Worm (Caenorhabditis elegans) whole organism, L1 larva: ENCODE data around the gene Y6E2A.4.

ENCODE experiments used
- Y116A8C.19 ChIP-seq: sonication (generic microtip); optimal IDR thresholded peaks from 2 replicates; lab custom pipeline; 2016; ENCODE audit warnings: missing compliant biosample characterization, missing genetic modification characterization, borderline replicate concordance
- aha-1 ChIP-seq: fragments of 150-350 bp; optimal IDR thresholded peaks from 2 replicates; lab custom pipeline; 2014; ENCODE audit warnings: missing biosample characterization, missing genetic modification characterization
- alr-1 ChIP-seq: fragments of 200-800 bp; sonication (Bioruptor generic); optimal IDR thresholded peaks from 2 replicates; lab custom pipeline; 2018; ENCODE audit warnings: borderline replicate concordance, mild to moderate bottlenecking, missing genetic modification characterization, missing compliant biosample characterization
- ceh-88 ChIP-seq: fragments of 200-800 bp; sonication (Bioruptor generic); IDR thresholded peaks from 2 replicates; pipeline ENCODE4 v1.3.6; 2022; ENCODE audit warnings: missing genetic modification characterization, missing compliant biosample characterization
- dpl-1 ChIP-seq, 3 experiments: fragments of 150-350 bp in 2 of 3; sonication (generic microtip) in 1 of 3; optimal IDR thresholded peaks; 2 replicates each; lab custom pipeline; 2014 to 2017; ENCODE audit warnings: missing biosample characterization in 3 of 3, missing genetic modification characterization in 3 of 3, missing genetic modification reagents in 3 of 3
- dsc-1 ChIP-seq: sonication (generic microtip); optimal IDR thresholded peaks from 2 replicates; lab custom pipeline; 2016; ENCODE audit warnings: mild to moderate bottlenecking, missing genetic modification characterization, missing compliant biosample characterization
- efl-1 ChIP-seq, 4 experiments: fragments of 150-350 bp; optimal IDR thresholded peaks in 3 of 4; peaks in 1 of 4; 1 replicate in 1 of 4; 2 replicates in 3 of 4; lab custom pipeline; 2014; ENCODE audit warnings: missing biosample characterization in 2 of 4, missing genetic modification characterization in 2 of 4, missing genetic modification reagents in 2 of 4
- efl-3 ChIP-seq: fragments of 200-800 bp; sonication (Bioruptor generic); optimal IDR thresholded peaks from 2 replicates; lab custom pipeline; 2018; ENCODE audit warnings: mild to moderate bottlenecking, missing genetic modification characterization, missing compliant biosample characterization
- egl-13 ChIP-seq: sonication (generic microtip); optimal IDR thresholded peaks from 2 replicates; lab custom pipeline; 2016; ENCODE audit warnings: missing genotype, missing genetic modification reagents, missing genetic modification characterization, missing compliant biosample characterization
- egl-27 ChIP-seq, 2 experiments: fragments of 150-350 bp in 1 of 2; sonication (generic microtip); optimal IDR thresholded peaks; 3 replicates each; lab custom pipeline; 2017 to 2018; ENCODE audit warnings: missing biosample characterization in 2 of 2, missing genetic modification characterization in 2 of 2, missing genetic modification reagents in 2 of 2
- elt-2 ChIP-seq: sonication (generic microtip); optimal IDR thresholded peaks from 2 replicates; lab custom pipeline; 2016; ENCODE audit warnings: missing genetic modification characterization, mild to moderate bottlenecking, inconsistent platforms, missing compliant biosample characterization, missing genetic modification reagents
- ets-5 ChIP-seq: fragments of 200-800 bp; sonication (Bioruptor generic); IDR thresholded peaks from 2 replicates; pipeline ENCODE4 v1.3.6; 2022; ENCODE audit warnings: missing genetic modification characterization, missing compliant biosample characterization
- fos-1 ChIP-seq: fragments of 150-350 bp; optimal IDR thresholded peaks from 2 replicates; lab custom pipeline; 2014; ENCODE audit warnings: missing biosample characterization, missing genetic modification characterization
- hlh-17 ChIP-seq: fragments of 200-800 bp; sonication (Bioruptor generic); optimal IDR thresholded peaks from 2 replicates; lab custom pipeline; 2018; ENCODE audit warnings: missing genetic modification characterization, mild to moderate bottlenecking, missing compliant biosample characterization, moderate library complexity, borderline replicate concordance
- hlh-4 ChIP-seq: sonication (generic microtip); optimal IDR thresholded peaks from 2 replicates; lab custom pipeline; 2016; ENCODE audit warnings: mild to moderate bottlenecking, missing genetic modification characterization, missing compliant biosample characterization
- hpl-2 ChIP-seq: fragments of 150-350 bp; optimal IDR thresholded peaks from 2 replicates; lab custom pipeline; 2014; ENCODE audit warnings: missing biosample characterization, missing genetic modification reagents, missing genetic modification characterization
- isw-1 ChIP-seq: fragments of 200-800 bp; sonication (Bioruptor generic); IDR thresholded peaks from 2 replicates; pipeline ENCODE4 v1.3.6; 2022; ENCODE audit warnings: missing genetic modification characterization, missing compliant biosample characterization
- jun-1 ChIP-seq: fragments of 150-350 bp; optimal IDR thresholded peaks from 2 replicates; lab custom pipeline; 2014; ENCODE audit warnings: missing biosample characterization, missing genetic modification reagents, missing genetic modification characterization
- lin-15B ChIP-seq: fragments of 150-350 bp; sonication (generic microtip); optimal IDR thresholded peaks from 3 replicates; lab custom pipeline; 2014; ENCODE audit warnings: missing biosample characterization, missing genetic modification characterization
- mab-9 ChIP-seq: fragments of 200-800 bp; sonication (Bioruptor generic); IDR thresholded peaks from 2 replicates; pipeline ENCODE4 v1.3.6; 2022; ENCODE audit warnings: missing genetic modification reagents, missing genetic modification characterization, missing compliant biosample characterization
- nhr-12 ChIP-seq: sonication (generic microtip); optimal IDR thresholded peaks from 2 replicates; lab custom pipeline; 2017; ENCODE audit warnings: missing biosample characterization, missing genetic modification characterization
- nhr-77 ChIP-seq: fragments of 150-350 bp; optimal IDR thresholded peaks from 2 replicates; lab custom pipeline; 2014; ENCODE audit warnings: missing biosample characterization, missing genetic modification characterization
- nhr-85 ChIP-seq: sonication (generic microtip); peaks from one replicate; lab custom pipeline; 2016; ENCODE audit warnings: missing genetic modification characterization, inconsistent platforms, missing compliant biosample characterization
- pag-3 ChIP-seq: sonication (generic microtip); optimal IDR thresholded peaks from 2 replicates; lab custom pipeline; 2017; ENCODE audit warnings: missing genetic modification characterization, mild to moderate bottlenecking, missing compliant biosample characterization, antibody characterized with exemption, borderline replicate concordance; ENCODE audit not compliant: insufficient read depth
- pax-3 ChIP-seq: fragments of 200-800 bp; sonication (Bioruptor generic); optimal IDR thresholded peaks from 2 replicates; lab custom pipeline; 2018; ENCODE audit warnings: mild to moderate bottlenecking, missing genetic modification characterization, moderate library complexity, missing compliant biosample characterization
- rnt-1 ChIP-seq: sonication (generic microtip); optimal IDR thresholded peaks from 2 replicates; lab custom pipeline; 2016; ENCODE audit warnings: mild to moderate bottlenecking, missing genetic modification characterization, moderate library complexity, missing compliant biosample characterization
- skn-1 ChIP-seq: fragments of 150-350 bp; optimal IDR thresholded peaks from 2 replicates; lab custom pipeline; 2014; ENCODE audit warnings: missing biosample characterization, missing genetic modification characterization
- snpc-4 ChIP-seq: fragments of 150-350 bp; optimal IDR thresholded peaks from 2 replicates; lab custom pipeline; 2014; ENCODE audit warnings: missing biosample characterization, missing genetic modification characterization
- swsn-7 ChIP-seq: sonication (generic microtip); optimal IDR thresholded peaks from 2 replicates; lab custom pipeline; 2016; ENCODE audit warnings: missing genetic modification characterization, missing compliant biosample characterization
- tlp-1 ChIP-seq: fragments of 150-350 bp; optimal IDR thresholded peaks from 2 replicates; lab custom pipeline; 2014; ENCODE audit warnings: missing biosample characterization, missing genetic modification characterization
- unc-130 ChIP-seq: fragments of 150-350 bp; optimal IDR thresholded peaks from 2 replicates; lab custom pipeline; 2017; ENCODE audit warnings: missing biosample characterization, missing genetic modification characterization, inconsistent platforms
- unc-86 ChIP-seq: sonication (generic microtip); optimal IDR thresholded peaks from 2 replicates; lab custom pipeline; 2016; ENCODE audit warnings: missing genetic modification characterization, missing compliant biosample characterization
- unc-98 ChIP-seq: fragments of 200-800 bp; sonication (Bioruptor generic); IDR thresholded peaks from 2 replicates; pipeline ENCODE4 v1.3.6; 2022; ENCODE audit warnings: missing genetic modification characterization, missing compliant biosample characterization
- xbp-1 ChIP-seq: sonication (generic microtip); optimal IDR thresholded peaks from 2 replicates; lab custom pipeline; 2016; ENCODE audit warnings: missing genetic modification characterization, missing compliant biosample characterization
- zag-1 ChIP-seq: fragments of 150-350 bp; optimal IDR thresholded peaks from 2 replicates; lab custom pipeline; 2014; ENCODE audit warnings: missing biosample characterization, missing genetic modification characterization
- ztf-4 ChIP-seq: fragments of 150-350 bp; optimal IDR thresholded peaks from 2 replicates; lab custom pipeline; 2014; ENCODE audit warnings: missing biosample characterization, missing genetic modification characterization

Gene Y6E2A.4

DNA sequence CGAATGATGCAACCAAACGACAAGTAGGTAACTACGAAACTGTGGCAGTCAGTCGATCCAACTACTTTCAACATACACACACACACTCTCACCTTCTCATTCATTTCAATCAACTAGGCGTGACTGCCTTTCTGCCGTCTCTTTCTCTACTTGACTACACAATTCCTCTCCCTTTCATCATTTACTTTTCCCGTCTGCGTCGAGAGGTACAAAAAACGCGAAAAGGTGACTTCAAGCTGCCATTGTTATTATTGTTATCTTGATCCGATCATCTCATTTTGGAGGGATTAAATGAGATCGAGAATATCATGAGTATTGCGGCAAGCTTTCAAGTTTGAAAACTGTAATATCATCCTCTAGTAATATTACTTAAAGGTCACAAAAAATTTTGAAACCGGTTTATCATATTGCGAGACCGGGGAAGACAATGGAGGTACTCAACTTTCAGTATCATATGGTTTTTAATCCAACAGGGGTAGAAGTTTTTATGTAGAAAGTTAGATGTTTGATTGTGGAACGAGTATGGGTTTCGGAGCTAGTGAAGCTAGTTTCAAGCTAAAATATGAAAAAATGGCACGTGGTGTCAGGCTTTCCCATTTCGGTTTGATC lies 52.4 kb downstream of the Y6E2A.4 start (continued):
- peak in 1 of 2 experiments; percentile 11 for TF ChIP-seq egl-27 (tag; optimal IDR thresholded peaks at IDR 0.05; lab: Kevin White, UChicago)
- TF ChIP-seq tlp-1 (tag; lab: Kevin White, UChicago): no peak
- peak; percentile 15 for TF ChIP-seq elt-2 (tag; lab: Kevin White, UChicago)
- no peak for TF ChIP-seq zag-1 (tag; lab: Kevin White, UChicago)
- TF ChIP-seq dsc-1: no peak
- peak; percentile 29 to 37 for TF ChIP-seq efl-1 (optimal IDR thresholded peaks at IDR 0.05; lab: Kevin White, UChicago)
- peak; percentile 11 to 84 for TF ChIP-seq efl-1 (GFP tag; optimal IDR thresholded peaks at IDR 0.05 in 1 of 2; lab: Kevin White, UChicago)
- TF ChIP-seq hlh-4: no peak
- TF ChIP-seq unc-130 (tag; lab: Kevin White, UChicago): no peak
- TF ChIP-seq swsn-7: peak; percentile 16
- TF ChIP-seq egl-13 (tag; lab: Kevin White, UChicago): no peak
- no peak for TF ChIP-seq hpl-2 (GFP tag; lab: Kevin White, UChicago)
- no peak for TF ChIP-seq lin-15B (tag; lab: Kevin White, UChicago)
- no peak for TF ChIP-seq snpc-4 (tag; lab: Kevin White, UChicago)
- TF ChIP-seq skn-1: peak; percentile 12
- no peak for TF ChIP-seq jun-1
- TF ChIP-seq mab-9 (GFP tag; lab: Robert Waterston, UW): no peak
- TF ChIP-seq fos-1 (tag; lab: Kevin White, UChicago): no peak
- TF ChIP-seq nhr-77 (tag; lab: Kevin White, UChicago): peak; percentile 50
- TF ChIP-seq aha-1 (tag; lab: Kevin White, UChicago): no peak
- TF ChIP-seq pax-3: no peak
- no peak for TF ChIP-seq ets-5
- no peak for TF ChIP-seq ztf-4 (tag; lab: Kevin White, UChicago)
- no peak for TF ChIP-seq ceh-88
- TF ChIP-seq efl-3 (GFP tag; lab: Kevin White, UChicago): no peak
- no peak for TF ChIP-seq Y116A8C.19 (tag; lab: Kevin White, UChicago)
- TF ChIP-seq isw-1 (GFP tag; lab: Robert Waterston, UW): no peak
- TF ChIP-seq unc-86 (tag; lab: Kevin White, UChicago): no peak
- no peak for TF ChIP-seq nhr-12
- no peak for TF ChIP-seq hlh-17 (GFP tag; lab: Kevin White, UChicago)
- TF ChIP-seq nhr-85 (tag; lab: Kevin White, UChicago): peak; percentile 89
- TF ChIP-seq pag-3: peak; percentile 76
- TF ChIP-seq rnt-1 (tag; lab: Kevin White, UChicago): peak; percentile 58
- TF ChIP-seq alr-1 (tag; lab: Kevin White, UChicago): no peak
- TF ChIP-seq xbp-1 (tag; lab: Kevin White, UChicago): no peak
- no peak for TF ChIP-seq unc-98 (GFP tag; lab: Robert Waterston, UW)
- peak; percentile 2 to 23 (median 5) for TF ChIP-seq dpl-1 (GFP tag; optimal IDR thresholded peaks at IDR 0.05; lab: Kevin White, UChicago)
- TF ChIP-seq, all 84 proteins: peak for 24
